Fruit fly (Drosophila melanogaster) whole organism, embryonic: Measurements from ENCODE around the gene CG10725.

Experiments
- B-H1 ChIP-seq: fragments of 200-800 bp; sonication (Bioruptor generic); IDR thresholded peaks from 3 replicates; pipeline ENCODE4 v1.3.6; 2022; ENCODE audit warnings: missing biosample characterization, missing genetic modification characterization
- Bdp1 ChIP-seq: fragments of 200-800 bp; sonication (Bioruptor generic); optimal IDR thresholded peaks from 3 replicates; lab custom pipeline; 2016; ENCODE audit warnings: missing biosample characterization, missing genetic modification characterization
- Bgb ChIP-seq: fragments of 200-800 bp; sonication (Bioruptor generic); IDR thresholded peaks from 2 replicates; pipeline ENCODE4 v1.3.6; 2022; ENCODE audit warnings: missing biosample characterization, missing genetic modification characterization; ENCODE audit not compliant: partially characterized antibody
- CG12744 ChIP-seq: fragments of 200-800 bp; sonication (Bioruptor generic); optimal IDR thresholded peaks from 2 replicates; lab custom pipeline; 2016; ENCODE audit warnings: missing biosample characterization, missing genetic modification characterization
- CG13123 ChIP-seq: fragments of 200-800 bp; sonication (Bioruptor generic); optimal IDR thresholded peaks from 2 replicates; lab custom pipeline; 2016; ENCODE audit warnings: missing biosample characterization, missing genetic modification characterization
- CG13775 ChIP-seq: fragments of 200-800 bp; sonication (Bioruptor generic); optimal IDR thresholded peaks from 3 replicates; lab custom pipeline; 2017; ENCODE audit warnings: missing biosample characterization, mild to moderate bottlenecking, missing genetic modification characterization
- CG15479 ChIP-seq: fragments of 200-800 bp; sonication (Bioruptor generic); optimal IDR thresholded peaks from 3 replicates; lab custom pipeline; 2019; ENCODE audit warnings: missing biosample characterization, mild to moderate bottlenecking, missing genetic modification characterization, moderate library complexity
- CG17829 ChIP-seq: fragments of 200-800 bp; optimal IDR thresholded peaks from 2 replicates; lab custom pipeline; 2019; ENCODE audit warnings: missing biosample characterization, mild to moderate bottlenecking, missing genetic modification characterization, moderate library complexity
- CG2202 ChIP-seq: fragments of 200-800 bp; sonication (Bioruptor generic); optimal IDR thresholded peaks from 2 replicates; lab custom pipeline; 2018; ENCODE audit warnings: missing biosample characterization, mild to moderate bottlenecking, missing genetic modification characterization
- CG3281 ChIP-seq: fragments of 200-800 bp; sonication (Bioruptor generic); optimal IDR thresholded peaks from 3 replicates; lab custom pipeline; 2017; ENCODE audit warnings: missing biosample characterization, mild to moderate bottlenecking, missing genetic modification characterization
- CG34376 ChIP-seq: fragments of 200-800 bp; sonication (Bioruptor generic); optimal IDR thresholded peaks from 2 replicates; lab custom pipeline; 2018; ENCODE audit warnings: missing biosample characterization, mild to moderate bottlenecking, missing genetic modification characterization
- CG4328 ChIP-seq: fragments of 200-800 bp; sonication (Bioruptor generic); optimal IDR thresholded peaks from 3 replicates; lab custom pipeline; 2017; ENCODE audit warnings: missing biosample characterization, missing genetic modification reagents, missing genetic modification characterization
- CG43689 ChIP-seq: fragments of 200-800 bp; sonication (Bioruptor generic); IDR thresholded peaks from 2 replicates; pipeline ENCODE4 v1.3.6; 2022; ENCODE audit warnings: missing biosample characterization, missing genetic modification characterization
- CG8359 ChIP-seq: fragments of 200-800 bp; sonication (Bioruptor generic); optimal IDR thresholded peaks from 2 replicates; lab custom pipeline; 2017; ENCODE audit warnings: missing biosample characterization, mild to moderate bottlenecking, missing genetic modification characterization, borderline replicate concordance
- CG8944 ChIP-seq: fragments of 200-800 bp; sonication (Bioruptor generic); optimal IDR thresholded peaks from 3 replicates; lab custom pipeline; 2016; ENCODE audit warnings: missing biosample characterization, missing genetic modification characterization
- D19A ChIP-seq: fragments of 200-800 bp; optimal IDR thresholded peaks from 3 replicates; lab custom pipeline; 2019; ENCODE audit warnings: missing biosample characterization, mild to moderate bottlenecking, missing genetic modification characterization, moderate library complexity
- Dll ChIP-seq: fragments of 200-800 bp; sonication (Bioruptor generic); IDR thresholded peaks from 4 replicates; pipeline ENCODE4 v1.3.6; 2022; ENCODE audit warnings: missing biosample characterization, missing genetic modification characterization; ENCODE audit not compliant: partially characterized antibody
- Doc2 ChIP-seq: fragments of 200-800 bp; sonication (Bioruptor generic); IDR thresholded peaks from 2 replicates; pipeline ENCODE4 v1.3.6; 2022; ENCODE audit warnings: missing biosample characterization, missing genetic modification characterization
- Doc3 ChIP-seq: fragments of 200-800 bp; sonication (Bioruptor generic); IDR thresholded peaks from 3 replicates; pipeline ENCODE4 v1.3.6; 2022; ENCODE audit warnings: missing biosample characterization, missing genetic modification characterization; ENCODE audit not compliant: partially characterized antibody
- Ets97D ChIP-seq: fragments of 200-800 bp; sonication (Bioruptor generic); optimal IDR thresholded peaks from 3 replicates; lab custom pipeline; 2016; ENCODE audit warnings: missing biosample characterization, missing genetic modification characterization
- HLHmδ ChIP-seq: fragments of 200-800 bp; sonication (Bioruptor generic); optimal IDR thresholded peaks from 2 replicates; lab custom pipeline; 2018; ENCODE audit warnings: missing biosample characterization, mild to moderate bottlenecking, missing genetic modification characterization, moderate library complexity
- Hand ChIP-seq: fragments of 200-800 bp; sonication (Bioruptor generic); optimal IDR thresholded peaks from 2 replicates; lab custom pipeline; 2017; ENCODE audit warnings: mild to moderate bottlenecking, missing biosample characterization, missing genetic modification reagents, missing genetic modification characterization
- Myb ChIP-seq: fragments of 200-800 bp; sonication (Bioruptor generic); optimal IDR thresholded peaks from 2 replicates; lab custom pipeline; 2016; ENCODE audit warnings: missing biosample characterization, missing genetic modification characterization
- Oli ChIP-seq: fragments of 200-800 bp; sonication (Bioruptor generic); optimal IDR thresholded peaks from 2 replicates; lab custom pipeline; 2018; ENCODE audit warnings: missing biosample characterization, mild to moderate bottlenecking, missing genetic modification characterization, moderate library complexity
- Sin3A ChIP-seq: fragments of >200 bp; optimal IDR thresholded peaks from 2 replicates; lab custom pipeline; 2018
- Six4 ChIP-seq: fragments of 200-800 bp; sonication (Bioruptor generic); optimal IDR thresholded peaks from 2 replicates; lab custom pipeline; 2016; ENCODE audit warnings: missing biosample characterization, missing genetic modification characterization
- Sox102F ChIP-seq: fragments of 200-800 bp; sonication (Bioruptor generic); optimal IDR thresholded peaks from 2 replicates; lab custom pipeline; 2018; ENCODE audit warnings: missing biosample characterization, mild to moderate bottlenecking, missing genetic modification characterization, moderate library complexity
- Sry-δ ChIP-seq: fragments of 200-800 bp; sonication (Bioruptor generic); optimal IDR thresholded peaks from 2 replicates; lab custom pipeline; 2016; ENCODE audit warnings: missing biosample characterization, missing genetic modification characterization
- Usf ChIP-seq: fragments of 200-800 bp; sonication (Bioruptor generic); optimal IDR thresholded peaks from 2 replicates; lab custom pipeline; 2017; ENCODE audit warnings: missing genotype, missing biosample characterization, missing genetic modification characterization
- bowl ChIP-seq: fragments of 200-800 bp; sonication (Bioruptor generic); IDR thresholded peaks from 2 replicates; pipeline ENCODE4 v1.3.6; 2022; ENCODE audit warnings: missing biosample characterization, missing genetic modification characterization
- cas ChIP-seq: fragments of 200-800 bp; sonication (Bioruptor generic); IDR thresholded peaks from 2 replicates; pipeline ENCODE4 v1.3.6; 2022; ENCODE audit warnings: missing biosample characterization, missing genetic modification characterization
- cg ChIP-seq: fragments of 200-800 bp; sonication (Bioruptor generic); optimal IDR thresholded peaks from 3 replicates; lab custom pipeline; 2019; ENCODE audit warnings: missing biosample characterization, mild to moderate bottlenecking, missing genetic modification characterization, moderate library complexity
- chn ChIP-seq: fragments of 200-800 bp; sonication (Bioruptor generic); optimal IDR thresholded peaks from 2 replicates; lab custom pipeline; 2016; ENCODE audit warnings: missing biosample characterization, missing genetic modification characterization
- cwo ChIP-seq: fragments of 200-800 bp; sonication (Bioruptor generic); optimal IDR thresholded peaks from 3 replicates; lab custom pipeline; 2017; ENCODE audit warnings: missing biosample characterization, missing genetic modification characterization, mild to moderate bottlenecking, moderate library complexity, missing genetic modification reagents
- dmrt11E ChIP-seq: fragments of 200-800 bp; sonication (Bioruptor generic); optimal IDR thresholded peaks from 3 replicates; lab custom pipeline; 2018; ENCODE audit warnings: missing biosample characterization, mild to moderate bottlenecking, missing genetic modification characterization, moderate library complexity
- dysf ChIP-seq: fragments of 200-800 bp; sonication (Bioruptor generic); IDR thresholded peaks from 3 replicates; pipeline ENCODE4 v1.3.6; 2022; ENCODE audit warnings: missing biosample characterization, missing genetic modification characterization
- exex ChIP-seq: fragments of 200-800 bp; sonication (Bioruptor generic); optimal IDR thresholded peaks from 4 replicates; lab custom pipeline; 2018; ENCODE audit warnings: missing biosample characterization, mild to moderate bottlenecking, missing genetic modification characterization, moderate library complexity
- fd96Cb ChIP-seq: fragments of 200-800 bp; sonication (Bioruptor generic); optimal IDR thresholded peaks from 2 replicates; lab custom pipeline; 2018; ENCODE audit warnings: missing biosample characterization, mild to moderate bottlenecking, missing genetic modification characterization, moderate library complexity
- gcm ChIP-seq: fragments of 200-800 bp; sonication (Bioruptor generic); optimal IDR thresholded peaks from 2 replicates; lab custom pipeline; 2019; ENCODE audit warnings: missing biosample characterization, mild to moderate bottlenecking, missing genetic modification characterization, moderate library complexity
- h ChIP-seq: fragments of >200 bp; optimal IDR thresholded peaks from 2 replicates; lab custom pipeline; 2017
- hkb ChIP-seq, 2 experiments: fragments of 200-800 bp in 1 of 2; fragments of >200 bp in 1 of 2; sonication (Bioruptor generic) in 1 of 2; IDR thresholded peaks in 1 of 2; optimal IDR thresholded peaks in 1 of 2; 2 replicates each; pipeline versions ENCODE4 v1.3.6 to Lab custom; 2017 to 2022; ENCODE audit warnings: missing biosample characterization in 1 of 2, missing genetic modification characterization in 1 of 2
- ind ChIP-seq: fragments of 200-800 bp; sonication (Bioruptor generic); optimal IDR thresholded peaks from 3 replicates; lab custom pipeline; 2016; ENCODE audit warnings: missing biosample characterization, missing genetic modification characterization
- maf-S ChIP-seq: fragments of 200-800 bp; sonication (Bioruptor generic); optimal IDR thresholded peaks from 2 replicates; lab custom pipeline; 2016; ENCODE audit warnings: missing biosample characterization, missing genetic modification characterization
- mirr ChIP-seq: fragments of 200-800 bp; sonication (Bioruptor generic); optimal IDR thresholded peaks from 3 replicates; lab custom pipeline; 2018; ENCODE audit warnings: missing biosample characterization, mild to moderate bottlenecking, missing genetic modification characterization
- nau ChIP-seq: fragments of 200-800 bp; sonication (Bioruptor generic); optimal IDR thresholded peaks from 3 replicates; lab custom pipeline; 2017; ENCODE audit warnings: missing biosample characterization, mild to moderate bottlenecking, missing genetic modification characterization, missing genetic modification reagents
- pfk ChIP-seq: fragments of 200-800 bp; sonication (Bioruptor generic); optimal IDR thresholded peaks from 2 replicates; lab custom pipeline; 2018; ENCODE audit warnings: missing biosample characterization, mild to moderate bottlenecking, missing genetic modification characterization, moderate library complexity
- prd ChIP-seq, 3 experiments: fragments of >200 bp in 2 of 3; fragments of 200-800 bp in 1 of 3; sonication (Bioruptor generic) in 1 of 3; optimal IDR thresholded peaks in 2 of 3; IDR thresholded peaks in 1 of 3; 2 replicates in 2 of 3; 3 replicates in 1 of 3; pipeline versions ENCODE4 v1.3.6 to Lab custom; 2017 to 2022; ENCODE audit warnings: missing biosample characterization in 1 of 3, missing genetic modification characterization in 1 of 3

CG10725 gene

dm6 chr3L:13479204-13479600 is 41.4 kb downstream of the CG10725 start (continued):
- no peak for TF ChIP-seq hkb (optimal IDR thresholded peaks at IDR 0.05; lab: Kevin White, UChicago)
- TF ChIP-seq hkb (GFP tag; IDR thresholded peaks at IDR 0.05; lab: Robert Waterston, UW), result no peak
- no peak for TF ChIP-seq Bgb (GFP tag; lab: Robert Waterston, UW)
- TF ChIP-seq, all 482 proteins: peak for 8

DNA sequence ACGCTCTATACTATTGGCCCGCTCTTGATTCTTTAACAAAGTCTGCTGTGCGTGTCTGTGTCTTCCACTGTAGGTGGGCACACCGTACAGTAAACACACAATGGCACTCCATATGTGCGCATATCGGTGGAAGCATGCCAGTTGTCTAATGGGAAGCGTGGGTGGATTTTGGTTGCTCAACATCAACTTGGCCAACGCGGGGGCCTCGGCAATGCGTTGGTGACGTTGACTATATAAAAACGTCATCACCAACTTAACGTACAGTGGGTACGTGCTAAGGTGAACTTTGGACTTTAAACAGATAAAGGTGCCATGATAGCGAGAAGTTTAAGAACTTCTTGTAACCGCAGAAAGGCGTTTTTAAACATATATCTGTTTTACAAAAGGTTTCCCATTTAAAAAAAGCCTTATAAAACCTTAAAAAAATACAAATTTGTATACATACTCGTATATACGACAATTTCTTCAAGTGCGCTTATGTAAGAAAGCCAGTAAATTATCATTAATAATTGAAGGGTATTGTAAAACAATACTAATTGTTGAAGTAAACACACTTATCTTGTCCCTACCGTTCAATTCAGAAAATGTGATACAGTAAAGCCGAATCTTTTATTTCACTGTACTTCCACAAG is 42.0 kb downstream of the CG10725 start:
- TF ChIP-seq dmrt11E (no peak), Dll (GFP tag; lab: Robert Waterston, UW) (no peak), exex (tag; lab: Kevin White, UChicago) (peak; percentile 43), Sox102F (peak; percentile 23), mirr (GFP tag; lab: Kevin White, UChicago) (no peak), D19A (tag; lab: Kevin White, UChicago) (peak; percentile 46), fd96Cb (peak; percentile 12), CG15479 (no peak), maf-S (GFP tag; lab: Kevin White, UChicago) (no peak), CG8944 (GFP tag; lab: Kevin White, UChicago) (peak; percentile 8), Sry-δ (GFP tag; lab: Kevin White, UChicago) (no peak), CG12744 (GFP tag; lab: Kevin White, UChicago) (no peak), dysf (GFP tag; lab: Robert Waterston, UW) (peak; percentile 68; the same call in 2 of the 3 replicates), nau (GFP tag; lab: Kevin White, UChicago) (no peak), CG13123 (GFP tag; lab: Kevin White, UChicago) (no peak), B-H1 (GFP tag; lab: Robert Waterston, UW) (no peak), CG2202 (no peak), Six4 (GFP tag; lab: Kevin White, UChicago) (no peak), cas (GFP tag; lab: Robert Waterston, UW) (no peak), Sin3A (no peak), CG4328 (GFP tag; lab: Kevin White, UChicago) (no peak), prd (optimal IDR thresholded peaks at IDR 0.05; lab: Kevin White, UChicago) (no peak), prd (GFP tag; IDR thresholded peaks at IDR 0.05; lab: Robert Waterston, UW) (0 out of 3 replicates have a peak, but pooled peaks have one; percentile 38), CG8359 (GFP tag; lab: Kevin White, UChicago) (no peak), CG13775 (GFP tag; lab: Kevin White, UChicago) (peak; percentile 43), pfk (GFP tag; lab: Kevin White, UChicago) (no peak), Hand (GFP tag; lab: Kevin White, UChicago) (peak; percentile 60), h (lab: Kevin White, UChicago) (no peak), Oli (peak; percentile 63), CG17829 (tag; lab: Kevin White, UChicago) (no peak), Doc2 (GFP tag; lab: Robert Waterston, UW) (no peak), Bdp1 (GFP tag; lab: Kevin White, UChicago) (no peak), Myb (GFP tag; lab: Kevin White, UChicago) (peak; percentile 17), bowl (GFP tag; lab: Robert Waterston, UW) (no peak), CG3281 (peak; percentile 78), gcm (GFP tag; lab: Kevin White, UChicago) (no peak), chn (no peak), Doc3 (GFP tag; lab: Robert Waterston, UW) (no peak), CG43689 (GFP tag; lab: Robert Waterston, UW) (no peak), cg (GFP tag; lab: Kevin White, UChicago) (no peak), ind (GFP tag; lab: Kevin White, UChicago) (peak; percentile 55), Ets97D (GFP tag; lab: Kevin White, UChicago) (no peak), CG34376 (GFP tag; lab: Kevin White, UChicago) (peak; percentile 2), Usf (no peak), HLHmδ (GFP tag; lab: Kevin White, UChicago) (no peak), cwo (GFP tag; lab: Kevin White, UChicago) (peak; percentile 29)
